Worm (Caenorhabditis elegans) whole organism, midembryonic: ENCODE results near the gene K01G12.3.
A peak's percentile ranks its signal among the peaks of the same experiment; 100 is the strongest.

Experiments
- T22C8.4 ChIP-seq: fragments of 200-800 bp; sonication (Bioruptor generic); IDR thresholded peaks from 2 replicates; pipeline ENCODE4 v1.3.6; 2022; ENCODE audit warnings: missing genetic modification characterization, missing compliant biosample characterization
- cog-1 ChIP-seq: sonication (generic microtip); optimal IDR thresholded peaks from 2 replicates; lab custom pipeline; 2016; ENCODE audit warnings: missing genetic modification characterization, missing compliant biosample characterization
- flt-1 ChIP-seq: fragments of 200-800 bp; sonication (Bioruptor generic); IDR thresholded peaks from 2 replicates; pipeline ENCODE4 v1.3.6; 2022; ENCODE audit warnings: missing genetic modification characterization, missing compliant biosample characterization
- klf-2 ChIP-seq: fragments of 200-800 bp; sonication (Bioruptor generic); conservative IDR thresholded peaks from 2 replicates; pipeline ENCODE4 v1.3.6; 2022; ENCODE audit warnings: missing genetic modification reagents, missing genetic modification characterization, missing compliant biosample characterization
- med-1 ChIP-seq: sonication (generic microtip); optimal IDR thresholded peaks from 2 replicates; lab custom pipeline; 2017; ENCODE audit warnings: missing genetic modification characterization, mild to moderate bottlenecking, missing compliant biosample characterization, antibody characterized with exemption, missing genetic modification reagents; ENCODE audit not compliant: insufficient read depth
- ref-1 ChIP-seq: fragments of 200-800 bp; sonication (Bioruptor generic); conservative IDR thresholded peaks from 2 replicates; pipeline ENCODE4 v1.3.6; 2022; ENCODE audit warnings: missing genetic modification reagents, missing genetic modification characterization, missing compliant biosample characterization
- tab-1 ChIP-seq: fragments of 200-800 bp; sonication (Bioruptor generic); IDR thresholded peaks from 2 replicates; pipeline ENCODE4 v1.3.6; 2022; ENCODE audit warnings: missing genetic modification characterization, missing compliant biosample characterization
- ztf-23 ChIP-seq: fragments of 200-800 bp; sonication (Bioruptor generic); IDR thresholded peaks from 2 replicates; pipeline ENCODE4 v1.3.6; 2022; ENCODE audit warnings: missing genetic modification reagents, missing genetic modification characterization, missing compliant biosample characterization
- ztf-29 ChIP-seq: fragments of 200-800 bp; sonication (Bioruptor generic); IDR thresholded peaks from 2 replicates; pipeline ENCODE4 v1.3.6; 2022; ENCODE audit warnings: missing genetic modification reagents, missing genetic modification characterization, missing compliant biosample characterization

The K01G12.3 gene

ce11 chrIV:14182077-14182476 is 11.2 kb upstream of the K01G12.3 start, which contains the start of gene R05A10.1:
TSS of gene R05A10.1 (plus strand) at chrIV:14182377.
- TF ChIP-seq ref-1 (GFP tag; lab: Robert Waterston, UW) = no peak

DNA sequence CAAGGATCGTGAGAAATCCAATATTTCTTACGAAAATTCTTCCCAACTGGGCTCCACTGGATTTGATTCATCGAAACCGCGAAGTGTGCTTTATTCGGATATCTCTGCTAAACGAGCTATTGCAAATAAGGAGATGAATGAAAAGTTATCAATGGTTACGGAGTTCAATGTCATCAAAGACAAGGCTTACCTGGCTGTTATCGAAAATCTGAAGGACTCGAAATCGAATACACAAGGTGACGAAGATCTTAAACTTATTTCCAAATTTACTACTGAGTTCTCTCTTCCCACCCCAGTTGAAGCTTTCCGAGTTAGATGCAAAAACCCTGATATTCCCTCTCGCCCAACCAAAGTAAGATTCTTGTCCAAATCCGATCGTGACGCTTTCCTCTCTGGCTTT is 7.0 kb upstream of the K01G12.3 start:
- no peak for TF ChIP-seq ref-1 (GFP tag; lab: Robert Waterston, UW)
- TF ChIP-seq T22C8.4 = no peak
- TF ChIP-seq med-1 (GFP tag; lab: Kevin White, UChicago) = no peak
- no peak for TF ChIP-seq tab-1 (GFP tag; lab: Robert Waterston, UW)
- TF ChIP-seq flt-1 (GFP tag; lab: Robert Waterston, UW) = no peak
- no peak for TF ChIP-seq ztf-29
- TF ChIP-seq cog-1 (tag; lab: Kevin White, UChicago) = no peak
- no peak for TF ChIP-seq klf-2 (GFP tag; lab: Robert Waterston, UW)
- no peak for TF ChIP-seq ztf-23 (GFP tag; lab: Robert Waterston, UW)

- TF ChIP-seq ref-1 (GFP tag; lab: Robert Waterston, UW) (no peak), ztf-29 (no peak), cog-1 (tag; lab: Kevin White, UChicago) (no peak), ztf-23 (GFP tag; lab: Robert Waterston, UW) (no peak), T22C8.4 (no peak), klf-2 (GFP tag; lab: Robert Waterston, UW) (no peak), flt-1 (GFP tag; lab: Robert Waterston, UW) (no peak), tab-1 (GFP tag; lab: Robert Waterston, UW) (no peak), med-1 (GFP tag; lab: Kevin White, UChicago) (no peak)
These were observed 1.4 kb upstream of the K01G12.3 start, which contains the start of gene K01G12.22 for ce11 chrIV:14191919-14192318. TSS of gene K01G12.22 (plus strand) at chrIV:14192219.

DNA sequence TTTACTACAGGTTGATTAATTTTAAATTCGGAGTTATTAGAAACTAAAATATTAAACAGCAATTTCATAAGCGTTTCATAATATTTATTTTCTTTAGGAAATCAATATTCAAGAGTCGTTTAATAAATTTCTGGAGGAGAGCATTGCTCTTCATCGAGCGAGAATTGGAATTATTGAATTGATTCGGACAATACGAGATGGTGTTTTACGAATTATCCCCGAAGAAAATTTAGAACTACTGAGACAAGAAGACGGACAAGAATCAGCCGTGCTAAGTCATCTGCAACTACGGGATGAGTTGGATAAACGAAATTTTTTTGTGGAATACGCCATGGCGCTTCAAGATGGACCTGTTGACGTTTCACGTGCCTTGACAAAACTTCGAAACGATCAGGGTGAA is 1.0 kb downstream of the K01G12.3 start:
- TF ChIP-seq ztf-23 (GFP tag; lab: Robert Waterston, UW) = no peak

ce11 chrIV:14196176-14196575 is 2.9 kb downstream of the K01G12.3 start, which contains the start of gene F02H6.2:
TSS of gene F02H6.2 (plus strand) at chrIV:14196476.
- no peak for TF ChIP-seq ztf-29

DNA sequence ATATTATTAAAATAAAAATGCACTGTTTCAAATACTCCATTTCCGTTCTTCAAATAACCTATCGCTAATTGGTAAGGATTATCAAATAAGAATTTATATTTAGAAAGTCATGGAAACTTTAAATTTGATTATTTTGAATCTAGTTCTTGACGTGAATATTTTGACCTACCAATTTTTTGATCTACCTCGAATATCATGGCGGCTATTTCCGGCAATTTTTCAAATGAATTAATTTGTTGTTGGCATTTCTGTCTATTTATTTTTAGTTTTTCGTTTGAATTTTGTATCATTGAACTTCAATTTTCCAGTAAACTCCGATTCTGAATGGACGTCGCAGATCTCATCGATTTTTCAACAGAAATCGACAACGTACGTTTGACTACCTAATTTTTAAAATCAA is 9.9 kb downstream of the K01G12.3 start, which contains the start of gene F02H6.3:
TSS of gene F02H6.3 (plus strand) at position 266 of the 400 bp plus-strand sequence.
- TF ChIP-seq flt-1 (GFP tag; lab: Robert Waterston, UW) (no peak), ztf-23 (GFP tag; lab: Robert Waterston, UW) (no peak), ztf-29 (no peak), med-1 (GFP tag; lab: Kevin White, UChicago) (no peak), ref-1 (GFP tag; lab: Robert Waterston, UW) (no peak), T22C8.4 (no peak), klf-2 (GFP tag; lab: Robert Waterston, UW) (no peak), cog-1 (tag; lab: Kevin White, UChicago) (no peak), tab-1 (GFP tag; lab: Robert Waterston, UW) (no peak)

DNA sequence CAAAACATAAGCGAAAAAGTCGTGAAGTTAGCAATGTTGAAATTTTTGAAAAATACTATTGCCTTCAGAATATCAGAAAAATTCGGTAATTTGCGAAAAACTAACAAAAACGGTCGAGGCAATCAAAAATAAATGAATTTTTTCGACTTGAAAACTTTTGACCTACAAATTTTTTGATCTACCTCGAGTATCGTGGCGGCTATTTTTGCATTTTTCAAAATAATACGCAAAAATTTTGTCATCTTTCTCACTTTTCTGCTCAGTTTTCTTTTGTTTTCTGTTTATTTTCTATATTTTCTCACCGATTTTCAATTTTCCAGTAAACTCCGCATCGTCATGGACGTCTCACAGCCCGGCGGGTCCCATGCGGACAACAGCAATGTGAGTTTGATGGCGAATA is 22.5 kb downstream of the K01G12.3 start:
- TF ChIP-seq ref-1 (GFP tag; lab: Robert Waterston, UW) = no peak
- TF ChIP-seq ztf-23 (GFP tag; lab: Robert Waterston, UW) = no peak
- TF ChIP-seq tab-1 (GFP tag; lab: Robert Waterston, UW) = no peak
- TF ChIP-seq T22C8.4 = no peak
- TF ChIP-seq cog-1 (tag; lab: Kevin White, UChicago) = no peak
- TF ChIP-seq med-1 (GFP tag; lab: Kevin White, UChicago) = no peak
- no peak for TF ChIP-seq ztf-29
- no peak for TF ChIP-seq klf-2 (GFP tag; lab: Robert Waterston, UW)
- no peak for TF ChIP-seq flt-1 (GFP tag; lab: Robert Waterston, UW)

- 0 out of 2 replicates have a peak, but pooled peaks have one; percentile 14 for TF ChIP-seq flt-1 (GFP tag; lab: Robert Waterston, UW)
- no peak for TF ChIP-seq ref-1 (GFP tag; lab: Robert Waterston, UW)
These were observed 26.4 kb downstream of the K01G12.3 start, which contains the start of gene sqrd-1 for ce11 chrIV:14219714-14220113. TSS of gene sqrd-1 (plus strand) at chrIV:14219871.

- TF ChIP-seq med-1 (GFP tag; lab: Kevin White, UChicago) (no peak), ztf-23 (GFP tag; lab: Robert Waterston, UW) (peak; percentile 71), tab-1 (GFP tag; lab: Robert Waterston, UW) (no peak; the same call in 1 of the 2 replicates), klf-2 (GFP tag; lab: Robert Waterston, UW) (0 out of 2 replicates have a peak, but pooled peaks have one; percentile 46), ref-1 (GFP tag; lab: Robert Waterston, UW) (0 out of 2 replicates have a peak, but pooled peaks have one; percentile 37), ztf-29 (no peak), T22C8.4 (no peak), flt-1 (GFP tag; lab: Robert Waterston, UW) (no peak), cog-1 (tag; lab: Kevin White, UChicago) (no peak)
These were observed 31.6 kb downstream of the K01G12.3 start for ce11 chrIV:14224912-14225311.

DNA sequence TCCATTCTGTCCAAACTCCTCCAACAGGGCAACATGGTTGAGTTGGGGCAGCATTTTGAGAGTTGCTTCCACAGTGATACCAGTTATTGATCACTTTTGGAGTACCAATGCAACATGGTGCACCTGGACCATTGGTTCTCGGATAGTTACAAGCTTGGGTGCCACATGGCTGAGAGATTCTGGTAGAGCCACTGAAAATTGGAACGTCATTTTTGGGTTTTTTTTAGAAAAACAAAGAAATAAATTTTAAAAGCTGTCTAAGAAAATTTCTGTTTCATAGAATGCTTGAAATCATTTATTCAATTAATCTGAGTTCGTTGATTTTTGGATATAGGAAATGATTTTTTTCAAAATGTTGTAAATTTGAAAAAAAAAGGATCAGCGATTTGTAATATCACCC is 33.8 kb downstream of the K01G12.3 start:
- TF ChIP-seq ztf-23 (GFP tag; lab: Robert Waterston, UW) = no peak
- TF ChIP-seq klf-2 (GFP tag; lab: Robert Waterston, UW) = no peak
- no peak for TF ChIP-seq T22C8.4
- no peak for TF ChIP-seq ztf-29
- TF ChIP-seq med-1 (GFP tag; lab: Kevin White, UChicago) = no peak
- no peak for TF ChIP-seq tab-1 (GFP tag; lab: Robert Waterston, UW)
- no peak for TF ChIP-seq flt-1 (GFP tag; lab: Robert Waterston, UW)
- no peak for TF ChIP-seq ref-1 (GFP tag; lab: Robert Waterston, UW)
